Fruit fly (Drosophila melanogaster) whole organism, embryonic: Measurements from ENCODE around the gene GNBP3.

Experiments
- Adf1 ChIP-seq: fragments of 200-800 bp; sonication (Bioruptor generic); IDR thresholded peaks from 2 replicates; pipeline ENCODE4 v1.3.6; 2022; ENCODE audit warnings: missing biosample characterization, missing genetic modification characterization
- Awh ChIP-seq: fragments of 200-800 bp; sonication (Bioruptor generic); IDR thresholded peaks from 2 replicates; pipeline ENCODE4, ENCODE4 v1.3.6; 2022; ENCODE audit warnings: missing biosample characterization, missing genetic modification characterization
- CG12104 ChIP-seq: fragments of 200-800 bp; sonication (Bioruptor generic); optimal IDR thresholded peaks from 3 replicates; lab custom pipeline; 2016; ENCODE audit warnings: missing biosample characterization, missing genetic modification characterization
- CG16813 ChIP-seq: fragments of 200-800 bp; sonication (Bioruptor generic); IDR thresholded peaks from 3 replicates; pipeline ENCODE4 v1.3.6; 2022; ENCODE audit warnings: missing biosample characterization, missing genetic modification characterization; ENCODE audit not compliant: partially characterized antibody
- CG16863 ChIP-seq: fragments of 200-800 bp; sonication (Bioruptor generic); optimal IDR thresholded peaks from 3 replicates; lab custom pipeline; 2016; ENCODE audit warnings: missing biosample characterization, missing genetic modification characterization
- CG17568 ChIP-seq: fragments of 200-800 bp; sonication (Bioruptor generic); optimal IDR thresholded peaks from 2 replicates; lab custom pipeline; 2018; ENCODE audit warnings: missing biosample characterization, mild to moderate bottlenecking, missing genetic modification characterization, moderate library complexity
- CG17829 ChIP-seq: fragments of 200-800 bp; optimal IDR thresholded peaks from 2 replicates; lab custom pipeline; 2019; ENCODE audit warnings: missing biosample characterization, mild to moderate bottlenecking, missing genetic modification characterization, moderate library complexity
- CG31224 ChIP-seq: fragments of 200-800 bp; sonication (Bioruptor generic); IDR thresholded peaks from 2 replicates; pipeline ENCODE4 v1.3.6; 2022; ENCODE audit warnings: missing biosample characterization, missing genetic modification characterization
- CG3726 ChIP-seq: fragments of 200-800 bp; sonication (Bioruptor generic); IDR thresholded peaks from 3 replicates; pipeline ENCODE4, ENCODE4 v1.3.6; 2022; ENCODE audit warnings: missing biosample characterization, missing genetic modification characterization
- CG4730 ChIP-seq: fragments of 200-800 bp; sonication (Bioruptor generic); IDR thresholded peaks from 2 replicates; pipeline ENCODE4 v1.3.6; 2022; ENCODE audit warnings: missing biosample characterization, missing genetic modification characterization
- CG5245 ChIP-seq: fragments of 200-800 bp; sonication (Bioruptor generic); optimal IDR thresholded peaks from 3 replicates; lab custom pipeline; 2016; ENCODE audit warnings: missing biosample characterization, missing genetic modification characterization
- CG6854 ChIP-seq: fragments of 200-800 bp; sonication (Bioruptor generic); optimal IDR thresholded peaks from 3 replicates; lab custom pipeline; 2017; ENCODE audit warnings: missing biosample characterization, mild to moderate bottlenecking, missing genetic modification characterization
- CG8924 ChIP-seq: fragments of 200-800 bp; optimal IDR thresholded peaks from 3 replicates; lab custom pipeline; 2019; ENCODE audit warnings: missing biosample characterization, mild to moderate bottlenecking, missing genetic modification characterization, moderate library complexity
- CG9437 ChIP-seq: fragments of 200-800 bp; sonication (Bioruptor generic); optimal IDR thresholded peaks from 2 replicates; lab custom pipeline; 2018; ENCODE audit warnings: missing biosample characterization, mild to moderate bottlenecking, missing genetic modification characterization
- CG9727 ChIP-seq: fragments of 200-800 bp; sonication (Bioruptor generic); optimal IDR thresholded peaks from 3 replicates; lab custom pipeline; 2017; ENCODE audit warnings: missing biosample characterization, mild to moderate bottlenecking, missing genetic modification characterization
- Chrac-16 ChIP-seq: fragments of 200-800 bp; sonication (Bioruptor generic); optimal IDR thresholded peaks from 3 replicates; lab custom pipeline; 2016; ENCODE audit warnings: missing biosample characterization, missing genetic modification characterization
- Dbx ChIP-seq: fragments of 200-800 bp; sonication (Bioruptor generic); IDR thresholded peaks from 3 replicates; pipeline ENCODE4 v1.3.6; 2022; ENCODE audit warnings: missing biosample characterization, missing genetic modification characterization
- Dip2 ChIP-seq: fragments of 200-800 bp; sonication (Bioruptor generic); IDR thresholded peaks from 2 replicates; pipeline ENCODE4 v1.3.6; 2022; ENCODE audit warnings: missing biosample characterization, missing genetic modification characterization
- Drgx ChIP-seq: fragments of 200-800 bp; sonication (Bioruptor generic); IDR thresholded peaks from 2 replicates; pipeline ENCODE4 v1.3.6; 2022; ENCODE audit warnings: missing biosample characterization, missing genetic modification characterization
- Elba2 ChIP-seq: fragments of 200-800 bp; sonication (Bioruptor generic); optimal IDR thresholded peaks from 3 replicates; lab custom pipeline; 2016; ENCODE audit warnings: missing biosample characterization, missing genetic modification characterization
- H15 ChIP-seq: fragments of 200-800 bp; sonication (Bioruptor generic); IDR thresholded peaks from 3 replicates; pipeline ENCODE4 v1.3.6; 2022; ENCODE audit warnings: missing biosample characterization, missing genetic modification characterization
- Hand ChIP-seq: fragments of 200-800 bp; sonication (Bioruptor generic); optimal IDR thresholded peaks from 2 replicates; lab custom pipeline; 2017; ENCODE audit warnings: mild to moderate bottlenecking, missing biosample characterization, missing genetic modification reagents, missing genetic modification characterization
- Hey ChIP-seq: fragments of 200-800 bp; sonication (Bioruptor generic); optimal IDR thresholded peaks from 3 replicates; lab custom pipeline; 2018; ENCODE audit warnings: missing biosample characterization, mild to moderate bottlenecking, missing genetic modification characterization
- MBD-R2 ChIP-seq: fragments of 200-800 bp; sonication (Bioruptor generic); IDR thresholded peaks from 2 replicates; pipeline ENCODE4 v1.3.6; 2022; ENCODE audit warnings: missing biosample characterization, missing genetic modification characterization
- MESR4 ChIP-seq: fragments of 200-800 bp; sonication (Bioruptor generic); optimal IDR thresholded peaks from 2 replicates; lab custom pipeline; 2018; ENCODE audit warnings: missing biosample characterization, mild to moderate bottlenecking, missing genetic modification characterization, moderate library complexity
- Med ChIP-seq: fragments of 200-800 bp; sonication (Bioruptor generic); peaks from one replicate; lab custom pipeline; 2016; ENCODE audit warnings: missing biosample characterization, missing genetic modification characterization, mild to moderate bottlenecking, inconsistent platforms, moderate library complexity
- NK7.1 ChIP-seq: fragments of 200-800 bp; sonication (Bioruptor generic); optimal IDR thresholded peaks from 3 replicates; lab custom pipeline; 2016; ENCODE audit warnings: missing biosample characterization, missing genetic modification characterization
- Opbp ChIP-seq: fragments of 200-800 bp; sonication (Bioruptor generic); IDR thresholded peaks from 3 replicates; pipeline ENCODE4 v1.3.6; 2022; ENCODE audit warnings: missing biosample characterization, missing genetic modification characterization; ENCODE audit not compliant: partially characterized antibody
- Xbp1 ChIP-seq: fragments of 200-800 bp; sonication (Bioruptor generic); optimal IDR thresholded peaks from 3 replicates; lab custom pipeline; 2016; ENCODE audit warnings: missing biosample characterization, mild to moderate bottlenecking, missing genetic modification characterization
- chm ChIP-seq: fragments of 200-800 bp; sonication (Bioruptor generic); IDR thresholded peaks from 2 replicates; pipeline ENCODE4 v1.3.6; 2022; ENCODE audit warnings: missing biosample characterization, missing genetic modification characterization
- corto ChIP-seq: fragments of 200-800 bp; sonication (Bioruptor generic); optimal IDR thresholded peaks from 2 replicates; lab custom pipeline; 2016; ENCODE audit warnings: missing biosample characterization, mild to moderate bottlenecking, missing genetic modification characterization, moderate library complexity
- crol ChIP-seq: fragments of 200-800 bp; sonication (Bioruptor generic); IDR thresholded peaks from 2 replicates; pipeline ENCODE4 v1.3.6; 2022; ENCODE audit warnings: missing biosample characterization, missing genetic modification characterization
- dpn ChIP-seq, 2 experiments: fragments of 200-800 bp; sonication (Bioruptor generic); optimal IDR thresholded peaks; 3 replicates each; lab custom pipeline; 2016; ENCODE audit warnings: missing biosample characterization in 2 of 2, missing genetic modification characterization in 2 of 2
- fru ChIP-seq: fragments of >200 bp; optimal IDR thresholded peaks from 2 replicates; lab custom pipeline; 2017
- gsb-n ChIP-seq: fragments of 200-800 bp; sonication (Bioruptor generic); optimal IDR thresholded peaks from 3 replicates; lab custom pipeline; 2018; ENCODE audit warnings: missing biosample characterization, mild to moderate bottlenecking, missing genetic modification characterization
- hkb ChIP-seq, 2 experiments: fragments of 200-800 bp in 1 of 2; fragments of >200 bp in 1 of 2; sonication (Bioruptor generic) in 1 of 2; IDR thresholded peaks in 1 of 2; optimal IDR thresholded peaks in 1 of 2; 2 replicates each; pipeline versions ENCODE4 v1.3.6 to Lab custom; 2017 to 2022; ENCODE audit warnings: missing biosample characterization in 1 of 2, missing genetic modification characterization in 1 of 2
- inv ChIP-seq: fragments of 200-800 bp; sonication (Bioruptor generic); IDR thresholded peaks from 2 replicates; pipeline ENCODE4 v1.3.6; 2022; ENCODE audit warnings: missing biosample characterization, missing genetic modification characterization; ENCODE audit not compliant: partially characterized antibody
- lov ChIP-seq, 2 experiments: fragments of 200-800 bp in 1 of 2; fragments of >200 bp in 1 of 2; sonication (Bioruptor generic) in 1 of 2; IDR thresholded peaks in 1 of 2; optimal IDR thresholded peaks in 1 of 2; 2 replicates in 1 of 2; 3 replicates in 1 of 2; pipeline versions ENCODE4 v1.3.6 to Lab custom; 2017 to 2022; ENCODE audit warnings: missing biosample characterization in 1 of 2, missing genetic modification characterization in 1 of 2
- maf-S ChIP-seq: fragments of 200-800 bp; sonication (Bioruptor generic); optimal IDR thresholded peaks from 2 replicates; lab custom pipeline; 2016; ENCODE audit warnings: missing biosample characterization, missing genetic modification characterization
- nerfin-1 ChIP-seq: fragments of 200-800 bp; sonication (Bioruptor generic); optimal IDR thresholded peaks from 3 replicates; lab custom pipeline; 2019; ENCODE audit warnings: missing biosample characterization, mild to moderate bottlenecking, missing genetic modification characterization, moderate library complexity
- pnt ChIP-seq: fragments of 200-800 bp; sonication (Bioruptor generic); optimal IDR thresholded peaks from 3 replicates; lab custom pipeline; 2016; ENCODE audit warnings: missing biosample characterization, missing genetic modification characterization
- pzg ChIP-seq: fragments of 200-800 bp; sonication (Bioruptor generic); optimal IDR thresholded peaks from 3 replicates; lab custom pipeline; 2018; ENCODE audit warnings: missing biosample characterization, mild to moderate bottlenecking, missing genetic modification characterization, moderate library complexity
- sens ChIP-seq: fragments of 200-800 bp; sonication (Bioruptor generic); peaks from one replicate; lab custom pipeline; 2016; ENCODE audit warnings: missing biosample characterization, missing genetic modification characterization
- tgo ChIP-seq: fragments of 200-800 bp; sonication (Bioruptor generic); IDR thresholded peaks from 3 replicates; pipeline ENCODE4 v1.3.6; 2022; ENCODE audit warnings: missing biosample characterization, missing genetic modification characterization
- zfh1 ChIP-seq: fragments of 200-800 bp; sonication (Bioruptor generic); IDR thresholded peaks from 3 replicates; pipeline ENCODE4 v1.3.6; 2022; ENCODE audit warnings: missing biosample characterization, missing genetic modification characterization

The GNBP3 gene

dm6 chr3L:8996173-8996767, 41.4 kb downstream of the GNBP3 start (continued):
- TF ChIP-seq CG5245 (GFP tag; lab: Kevin White, UChicago) (peak; percentile 47), CG3726 (GFP tag; lab: Robert Waterston, UW) (0 out of 3 replicates have a peak, but pooled peaks have one; percentile 43), CG31224 (GFP tag; lab: Robert Waterston, UW) (0 out of 2 replicates have a peak, but pooled peaks have one; percentile 48), CG17568 (GFP tag; lab: Kevin White, UChicago) (no peak), CG9727 (GFP tag; lab: Kevin White, UChicago) (peak; percentile 59), CG9437 (peak; percentile 13), CG12104 (peak; percentile 25), fru (lab: Kevin White, UChicago) (no peak), NK7.1 (GFP tag; lab: Kevin White, UChicago) (no peak), dpn (GFP tag; optimal IDR thresholded peaks at IDR 0.05; lab: Kevin White, UChicago) (peak; percentile 37 to 71), Hey (tag; lab: Kevin White, UChicago) (no peak), maf-S (GFP tag; lab: Kevin White, UChicago) (peak; percentile 10), pzg (GFP tag; lab: Kevin White, UChicago) (no peak), Chrac-16 (GFP tag; lab: Kevin White, UChicago) (peak; percentile 63), Elba2 (GFP tag; lab: Kevin White, UChicago) (no peak), CG4730 (no peak), pnt (GFP tag; lab: Kevin White, UChicago) (peak; percentile 24)

- TF ChIP-seq Awh (0 out of 2 replicates have a peak, but pooled peaks have one; percentile 24), Opbp (GFP tag; lab: Robert Waterston, UW) (peak; percentile 44; the same call in 2 of the 3 replicates), lov (optimal IDR thresholded peaks at IDR 0.05; lab: Kevin White, UChicago) (no peak), lov (GFP tag; IDR thresholded peaks at IDR 0.05; lab: Robert Waterston, UW) (0 out of 3 replicates have a peak, but pooled peaks have one; percentile 48), CG6854 (GFP tag; lab: Kevin White, UChicago) (peak; percentile 38), sens (GFP tag; lab: Kevin White, UChicago) (peak; percentile 55), hkb (optimal IDR thresholded peaks at IDR 0.05; lab: Kevin White, UChicago) (no peak), hkb (GFP tag; IDR thresholded peaks at IDR 0.05; lab: Robert Waterston, UW) (0 out of 2 replicates have a peak, but pooled peaks have one; percentile 24), Drgx (peak; percentile 35; the same call in 1 of the 2 replicates), CG17829 (tag; lab: Kevin White, UChicago) (no peak), Adf1 (peak; percentile 5; the same call in 1 of the 2 replicates), nerfin-1 (tag; lab: Kevin White, UChicago) (peak; percentile 16), zfh1 (GFP tag; lab: Robert Waterston, UW) (0 out of 3 replicates have a peak, but pooled peaks have one; percentile 15), CG16863 (no peak), crol (GFP tag; lab: Robert Waterston, UW) (peak; percentile 85), MBD-R2 (GFP tag; lab: Robert Waterston, UW) (no peak), Med (GFP tag; lab: Kevin White, UChicago) (peak; percentile 75)
These were observed 42.3 kb downstream of the GNBP3 start for dm6 chr3L:8996899-8997685.

- TF ChIP-seq Hand (GFP tag; lab: Kevin White, UChicago), result no peak
- TF ChIP-seq Xbp1 (GFP tag; lab: Kevin White, UChicago), result peak; percentile 67
- peak; percentile 91 for TF ChIP-seq MESR4 (GFP tag; lab: Kevin White, UChicago)
- peak; percentile 39 for TF ChIP-seq corto
- no peak for TF ChIP-seq NK7.1 (GFP tag; lab: Kevin White, UChicago)
- TF ChIP-seq CG31224 (GFP tag; lab: Robert Waterston, UW), result 0 out of 2 replicates have a peak, but pooled peaks have one; percentile 20
- peak; percentile 46; the same call in 1 of the 2 replicates for TF ChIP-seq inv
- peak; percentile 86 for TF ChIP-seq CG8924 (tag; lab: Kevin White, UChicago)
- no peak for TF ChIP-seq H15
- TF ChIP-seq gsb-n (tag; lab: Kevin White, UChicago), result peak; percentile 39
- 0 out of 2 replicates have a peak, but pooled peaks have one; percentile 24 for TF ChIP-seq chm (GFP tag; lab: Robert Waterston, UW)
- peak; percentile 69 for TF ChIP-seq Dbx (GFP tag; lab: Robert Waterston, UW)
- no peak for TF ChIP-seq tgo (GFP tag; lab: Robert Waterston, UW)
- TF ChIP-seq CG16813, result peak; percentile 63
- TF ChIP-seq Dip2 (GFP tag; lab: Robert Waterston, UW), result no peak
These were observed 42.9 kb downstream of the GNBP3 start, which contains the start of the genes smg and CG5087 for dm6 chr3L:8997686-8998239. Gene smg (minus strand): TSS chr3L:8997989. Gene CG5087 (plus strand): TSS chr3L:8998184.
